Fruit fly (Drosophila melanogaster) whole organism, prepupa: ENCODE data around the gene kek6.
A peak's percentile ranks its signal among the peaks of the same experiment; 100 is the strongest.

Experiments used
- CG10631 ChIP-seq: fragments of 200-800 bp; sonication (Bioruptor generic); optimal IDR thresholded peaks from 2 replicates; lab custom pipeline; 2016; ENCODE audit warnings: missing biosample characterization, missing genetic modification characterization
- CG10669 ChIP-seq: fragments of 200-800 bp; sonication (Bioruptor generic); optimal IDR thresholded peaks from 3 replicates; lab custom pipeline; 2018; ENCODE audit warnings: missing biosample characterization, mild to moderate bottlenecking, missing genetic modification characterization, moderate library complexity
- CG11294 ChIP-seq: fragments of 200-800 bp; sonication (Bioruptor generic); IDR thresholded peaks from 2 replicates; pipeline ENCODE4 v1.3.6; 2022; ENCODE audit warnings: missing biosample characterization, missing genetic modification characterization
- CG11762 ChIP-seq: fragments of 200-800 bp; sonication (Bioruptor generic); optimal IDR thresholded peaks from 3 replicates; lab custom pipeline; 2016; ENCODE audit warnings: missing biosample characterization, missing genetic modification characterization; ENCODE audit not compliant: insufficient read depth
- CG15336 ChIP-seq: fragments of 200-800 bp; sonication (Bioruptor generic); IDR thresholded peaks from 2 replicates; pipeline ENCODE4 v1.3.6; 2022; ENCODE audit warnings: missing biosample characterization, missing genetic modification characterization
- CG1621 ChIP-seq: fragments of 200-800 bp; sonication (Bioruptor generic); optimal IDR thresholded peaks from 3 replicates; lab custom pipeline; 2018; ENCODE audit warnings: missing biosample characterization, mild to moderate bottlenecking, missing genetic modification characterization
- CG16779 ChIP-seq: fragments of 200-800 bp; sonication (Bioruptor generic); optimal IDR thresholded peaks from 3 replicates; lab custom pipeline; 2017; ENCODE audit warnings: missing biosample characterization, mild to moderate bottlenecking, missing genetic modification characterization
- CG3032 ChIP-seq: fragments of 200-800 bp; optimal IDR thresholded peaks from 2 replicates; lab custom pipeline; 2019; ENCODE audit warnings: missing biosample characterization, mild to moderate bottlenecking, missing genetic modification characterization, moderate library complexity
- CG32006 ChIP-seq: fragments of 200-800 bp; sonication (Bioruptor generic); optimal IDR thresholded peaks from 3 replicates; lab custom pipeline; 2017; ENCODE audit warnings: missing biosample characterization, mild to moderate bottlenecking, missing genetic modification characterization
- CG3919 ChIP-seq: fragments of 200-800 bp; sonication (Bioruptor generic); optimal IDR thresholded peaks from 3 replicates; lab custom pipeline; 2016; ENCODE audit warnings: missing biosample characterization, missing genetic modification characterization
- CG4318 ChIP-seq: fragments of 200-800 bp; sonication (Bioruptor generic); optimal IDR thresholded peaks from 3 replicates; lab custom pipeline; 2017; ENCODE audit warnings: missing biosample characterization, mild to moderate bottlenecking, missing genetic modification characterization
- CG6163 ChIP-seq: fragments of 200-800 bp; sonication (Bioruptor generic); IDR thresholded peaks from 3 replicates; pipeline ENCODE4 v1.3.6; 2022; ENCODE audit warnings: missing biosample characterization, missing genetic modification characterization
- CG6276 ChIP-seq: fragments of 200-800 bp; sonication (Bioruptor generic); optimal IDR thresholded peaks from 2 replicates; lab custom pipeline; 2017; ENCODE audit warnings: missing biosample characterization, mild to moderate bottlenecking, missing genetic modification characterization
- CG6808 ChIP-seq: fragments of 200-800 bp; sonication (Bioruptor generic); optimal IDR thresholded peaks from 3 replicates; lab custom pipeline; 2017; ENCODE audit warnings: missing biosample characterization, missing genetic modification characterization, mild to moderate bottlenecking, moderate library complexity, missing genetic modification reagents
- CG6854 ChIP-seq: fragments of 200-800 bp; sonication (Bioruptor generic); optimal IDR thresholded peaks from 2 replicates; lab custom pipeline; 2017; ENCODE audit warnings: missing biosample characterization, mild to moderate bottlenecking, missing genetic modification characterization
- CG7368 ChIP-seq: fragments of 200-800 bp; sonication (Bioruptor generic); optimal IDR thresholded peaks from 3 replicates; lab custom pipeline; 2016; ENCODE audit warnings: missing biosample characterization, missing genetic modification characterization
- CG8119 ChIP-seq: fragments of 200-800 bp; sonication (Bioruptor generic); IDR thresholded peaks from 3 replicates; pipeline ENCODE4 v1.3.6; 2022; ENCODE audit warnings: missing biosample characterization, missing genetic modification characterization
- CG8319 ChIP-seq: fragments of 200-800 bp; sonication (Bioruptor generic); optimal IDR thresholded peaks from 3 replicates; lab custom pipeline; 2016; ENCODE audit warnings: missing biosample characterization, missing genetic modification characterization
- Eip75B ChIP-seq: fragments of 200-800 bp; sonication (Bioruptor generic); optimal IDR thresholded peaks from 3 replicates; lab custom pipeline; 2016; ENCODE audit warnings: missing biosample characterization, missing genetic modification characterization
- Eip78C ChIP-seq: fragments of 200-800 bp; sonication (Bioruptor generic); peaks from one replicate; lab custom pipeline; 2016; ENCODE audit warnings: missing biosample characterization, missing genetic modification characterization
- Ets21C ChIP-seq: fragments of 200-800 bp; sonication (Bioruptor generic); optimal IDR thresholded peaks from 3 replicates; lab custom pipeline; 2016; ENCODE audit warnings: missing biosample characterization, missing genetic modification characterization
- Ets96B ChIP-seq: fragments of 200-800 bp; optimal IDR thresholded peaks from 2 replicates; lab custom pipeline; 2019; ENCODE audit warnings: missing biosample characterization, mild to moderate bottlenecking, missing genetic modification characterization, moderate library complexity
- Gug ChIP-seq: fragments of 200-800 bp; sonication (Bioruptor generic); IDR thresholded peaks from 2 replicates; pipeline ENCODE4 v1.3.6; 2022; ENCODE audit warnings: missing biosample characterization, missing genetic modification characterization
- Hr39 ChIP-seq: fragments of 200-800 bp; sonication (Bioruptor generic); optimal IDR thresholded peaks from 2 replicates; lab custom pipeline; 2016; ENCODE audit warnings: missing biosample characterization, missing genetic modification characterization
- Hr4 ChIP-seq: fragments of 200-800 bp; sonication (Bioruptor generic); optimal IDR thresholded peaks from 3 replicates; lab custom pipeline; 2016; ENCODE audit warnings: missing biosample characterization, missing genetic modification characterization
- Lpt ChIP-seq: fragments of 200-800 bp; sonication (Bioruptor generic); optimal IDR thresholded peaks from 3 replicates; lab custom pipeline; 2016; ENCODE audit warnings: missing biosample characterization, missing genetic modification characterization
- Met ChIP-seq: fragments of 200-800 bp; sonication (Bioruptor generic); optimal IDR thresholded peaks from 3 replicates; lab custom pipeline; 2016; ENCODE audit warnings: missing biosample characterization, missing genetic modification characterization
- OdsH ChIP-seq: fragments of 200-800 bp; sonication (Bioruptor generic); optimal IDR thresholded peaks from 3 replicates; lab custom pipeline; 2016; ENCODE audit warnings: missing biosample characterization, missing genetic modification characterization
- Sox102F ChIP-seq: fragments of 200-800 bp; sonication (Bioruptor generic); optimal IDR thresholded peaks from 2 replicates; lab custom pipeline; 2016; ENCODE audit warnings: missing biosample characterization, mild to moderate bottlenecking, missing genetic modification characterization
- Sox14 ChIP-seq: fragments of 200-800 bp; sonication (Bioruptor generic); optimal IDR thresholded peaks from 3 replicates; lab custom pipeline; 2016; ENCODE audit warnings: missing biosample characterization, missing genetic modification characterization
- achi ChIP-seq: fragments of 200-800 bp; sonication (Bioruptor generic); optimal IDR thresholded peaks from 3 replicates; lab custom pipeline; 2016; ENCODE audit warnings: missing biosample characterization, missing genetic modification characterization
- acj6 ChIP-seq: fragments of 200-800 bp; sonication (Bioruptor generic); optimal IDR thresholded peaks from 3 replicates; lab custom pipeline; 2016; ENCODE audit warnings: missing biosample characterization, missing genetic modification characterization
- dac ChIP-seq: fragments of 200-800 bp; sonication (Bioruptor generic); optimal IDR thresholded peaks from 2 replicates; lab custom pipeline; 2017; ENCODE audit warnings: missing biosample characterization, mild to moderate bottlenecking, missing genetic modification characterization
- dsx ChIP-seq: fragments of 200-800 bp; optimal IDR thresholded peaks from 3 replicates; lab custom pipeline; 2019; ENCODE audit warnings: missing biosample characterization, mild to moderate bottlenecking, missing genetic modification characterization, moderate library complexity; ENCODE audit not compliant: poor library complexity, severe bottlenecking
- eg ChIP-seq: fragments of 200-800 bp; sonication (Bioruptor generic); IDR thresholded peaks from 3 replicates; pipeline ENCODE4 v1.3.6; 2022; ENCODE audit warnings: missing biosample characterization, missing genetic modification characterization
- fd59A ChIP-seq: fragments of 200-800 bp; sonication (Bioruptor generic); optimal IDR thresholded peaks from 2 replicates; lab custom pipeline; 2017; ENCODE audit warnings: missing biosample characterization, mild to moderate bottlenecking, missing genetic modification characterization, missing genetic modification reagents
- lz ChIP-seq: fragments of 200-800 bp; sonication (Bioruptor generic); optimal IDR thresholded peaks from 3 replicates; lab custom pipeline; 2016; ENCODE audit warnings: missing biosample characterization, missing genetic modification characterization
- net ChIP-seq: fragments of 200-800 bp; sonication (Bioruptor generic); optimal IDR thresholded peaks from 3 replicates; lab custom pipeline; 2016; ENCODE audit warnings: missing biosample characterization, missing genetic modification characterization
- pdm3 ChIP-seq: fragments of 200-800 bp; sonication (Bioruptor generic); optimal IDR thresholded peaks from 3 replicates; lab custom pipeline; 2016; ENCODE audit warnings: missing biosample characterization, missing genetic modification characterization
- salr ChIP-seq, 2 experiments: fragments of 200-800 bp; sonication (Bioruptor generic); optimal IDR thresholded peaks; 3 replicates each; lab custom pipeline; 2016 to 2018; ENCODE audit warnings: missing biosample characterization in 2 of 2, missing genetic modification characterization in 2 of 2, mild to moderate bottlenecking in 1 of 2
- spab ChIP-seq: fragments of 200-800 bp; sonication (Bioruptor generic); optimal IDR thresholded peaks from 2 replicates; lab custom pipeline; 2017; ENCODE audit warnings: missing biosample characterization, mild to moderate bottlenecking, missing genetic modification characterization, missing genetic modification reagents
- ss ChIP-seq, 2 experiments: fragments of 200-800 bp; sonication (Bioruptor generic); optimal IDR thresholded peaks; 2 replicates in 1 of 2; 3 replicates in 1 of 2; lab custom pipeline; 2017 to 2018; ENCODE audit warnings: mild to moderate bottlenecking in 2 of 2, missing biosample characterization in 2 of 2, missing genetic modification characterization in 2 of 2, moderate library complexity in 1 of 2
- svp ChIP-seq: fragments of 200-800 bp; sonication (Bioruptor generic); peaks from one replicate; lab custom pipeline; 2016; ENCODE audit warnings: missing biosample characterization, missing genetic modification characterization
- topi ChIP-seq: fragments of 200-800 bp; sonication (Bioruptor generic); optimal IDR thresholded peaks from 3 replicates; lab custom pipeline; 2016; ENCODE audit warnings: missing biosample characterization, missing genetic modification characterization
- vri ChIP-seq: fragments of 200-800 bp; sonication (Bioruptor generic); optimal IDR thresholded peaks from 3 replicates; lab custom pipeline; 2016; ENCODE audit warnings: missing biosample characterization, mild to moderate bottlenecking, missing genetic modification characterization

The kek6 gene

DNA sequence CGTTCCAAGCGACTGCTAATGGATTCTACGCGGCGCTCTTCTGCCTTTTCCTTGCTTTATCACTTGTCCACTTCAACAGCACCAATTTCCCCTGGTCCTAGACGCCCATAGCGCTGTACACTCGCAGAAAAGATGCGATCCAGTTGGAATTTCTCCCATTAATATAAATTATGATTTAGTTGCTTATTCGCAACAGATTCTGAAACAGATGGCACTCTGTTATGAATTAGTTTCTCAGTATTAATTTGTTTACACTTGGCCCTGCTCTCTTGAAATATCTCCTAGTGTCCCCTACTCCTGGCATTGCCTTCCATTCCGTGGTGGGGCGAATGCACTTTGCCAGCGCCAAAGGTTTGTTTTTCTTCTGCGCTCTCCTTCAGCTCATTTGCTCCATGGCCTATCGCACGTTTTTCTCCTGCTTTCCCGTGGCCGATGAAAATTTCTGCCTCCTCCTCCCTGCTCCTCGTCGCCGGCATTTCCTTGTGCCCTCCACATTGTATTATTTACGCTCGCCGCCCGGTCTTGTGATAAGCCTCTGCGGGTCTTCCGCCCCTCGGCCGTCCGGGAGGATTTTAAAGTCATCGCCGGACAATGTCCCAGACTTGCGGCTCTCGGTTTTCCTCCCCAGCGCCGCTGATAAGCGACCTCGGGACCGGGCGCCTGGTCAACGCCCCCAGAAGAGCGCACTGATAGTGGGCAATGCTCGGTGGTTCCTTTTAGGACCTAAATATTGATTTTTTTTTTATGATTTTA is 84.4 kb downstream of the kek6 start:
- TF ChIP-seq CG32006 (GFP tag; lab: Kevin White, UChicago) (peak; percentile 77), CG6854 (GFP tag; lab: Kevin White, UChicago) (no peak), Eip75B (GFP tag; lab: Kevin White, UChicago) (peak; percentile 44), Met (GFP tag; lab: Kevin White, UChicago) (no peak), achi (GFP tag; lab: Kevin White, UChicago) (peak; percentile 76), Hr39 (GFP tag; lab: Kevin White, UChicago) (no peak), CG3032 (tag; lab: Kevin White, UChicago) (peak; percentile 48), spab (GFP tag; lab: Kevin White, UChicago) (peak; percentile 26), Sox14 (GFP tag; lab: Kevin White, UChicago) (peak; percentile 75), Ets21C (GFP tag; lab: Kevin White, UChicago) (no peak), CG4318 (peak; percentile 54), Lpt (peak; percentile 83), dsx (GFP tag; lab: Kevin White, UChicago) (no peak), Sox102F (no peak), eg (GFP tag; lab: Robert Waterston, UW) (peak; percentile 78), CG6163 (GFP tag; lab: Robert Waterston, UW) (peak; percentile 87), Ets96B (tag; lab: Kevin White, UChicago) (peak; percentile 44), CG8119 (GFP tag; lab: Robert Waterston, UW) (peak; percentile 77), CG8319 (GFP tag; lab: Kevin White, UChicago) (no peak), CG10669 (GFP tag; lab: Kevin White, UChicago) (peak; percentile 59), CG11294 (GFP tag; lab: Robert Waterston, UW) (0 out of 2 replicates have a peak, but pooled peaks have one; percentile 38), CG7368 (GFP tag; lab: Kevin White, UChicago) (peak; percentile 43), topi (GFP tag; lab: Kevin White, UChicago) (no peak), net (GFP tag; lab: Kevin White, UChicago) (peak; percentile 31), ss (GFP tag; optimal IDR thresholded peaks at IDR 0.05; lab: Kevin White, UChicago) (peak in 1 of 2 experiments; percentile 1), Eip78C (peak; percentile 79), svp (peak; percentile 83), CG6276 (peak; percentile 57), lz (GFP tag; lab: Kevin White, UChicago) (no peak), dac (GFP tag; lab: Kevin White, UChicago) (peak; percentile 26), Hr4 (GFP tag; lab: Kevin White, UChicago) (peak; percentile 69), OdsH (GFP tag; lab: Kevin White, UChicago) (peak; percentile 61), CG1621 (no peak), vri (no peak), CG16779 (no peak), acj6 (peak; percentile 57), fd59A (GFP tag; lab: Kevin White, UChicago) (peak; percentile 16), CG11762 (GFP tag; lab: Kevin White, UChicago) (peak; percentile 22), CG10631 (GFP tag; lab: Kevin White, UChicago) (peak; percentile 83), CG15336 (GFP tag; lab: Robert Waterston, UW) (peak; percentile 68), pdm3 (GFP tag; lab: Kevin White, UChicago) (peak; percentile 63), salr (GFP tag; optimal IDR thresholded peaks at IDR 0.05; lab: Kevin White, UChicago) (peak in 1 of 2 experiments; percentile 77), CG3919 (GFP tag; lab: Kevin White, UChicago) (peak; percentile 79), CG6808 (GFP tag; lab: Kevin White, UChicago) (peak; percentile 23), Gug (GFP tag; lab: Robert Waterston, UW) (peak; percentile 53)
